Worm (Caenorhabditis elegans): ENCODE measurements around the gene mrps-18A.

mrps-18A gene

ce11 chrIII:8331779-8332178, at the start of gene mrps-18A, which contains the start of gene ZC262.2:
Gene mrps-18A, minus strand, starts transcription at chrIII:8331919.
Gene ZC262.2, plus strand, starts transcription at chrIII:8332062.
- TF ChIP-seq C04F5.9 (tag; optimal IDR thresholded peaks at IDR 0.05), result peak; percentile 27
- no peak for TF ChIP-seq unc-86 (tag; optimal IDR thresholded peaks at IDR 0.05)
- no peak for TF ChIP-seq egl-13 (tag; optimal IDR thresholded peaks at IDR 0.05)
- TF ChIP-seq nhr-76 (tag; optimal IDR thresholded peaks at IDR 0.05), result no peak
- no peak for TF ChIP-seq nhr-84 (tag; optimal IDR thresholded peaks at IDR 0.05)
- no peak for TF ChIP-seq xbp-1 (tag; optimal IDR thresholded peaks at IDR 0.05)
- TF ChIP-seq ceh-88 (GFP tag; IDR thresholded peaks at IDR 0.05), result no peak
- TF ChIP-seq snpc-4 (tag; optimal IDR thresholded peaks at IDR 0.05), result no peak
- no peak for TF ChIP-seq ama-1 (optimal IDR thresholded peaks at IDR 0.05)
- peak in 1 of 6 experiments; percentile 25 for TF ChIP-seq elt-3 (tag; optimal IDR thresholded peaks at IDR 0.05)
- no peak for TF ChIP-seq skn-1 (tag; optimal IDR thresholded peaks at IDR 0.05)
- TF ChIP-seq sup-37 (GFP tag; optimal IDR thresholded peaks at IDR 0.05), result no peak
- peak; percentile 10 for TF ChIP-seq rnt-1 (tag; optimal IDR thresholded peaks at IDR 0.05)
- TF ChIP-seq efl-1 (optimal IDR thresholded peaks at IDR 0.05), result peak; percentile 49 to 65
- TF ChIP-seq efl-1 (GFP tag; optimal IDR thresholded peaks at IDR 0.05 in 1 of 2), result peak; percentile 69 to 85
- no peak for TF ChIP-seq ztf-4 (tag; optimal IDR thresholded peaks at IDR 0.05)
- no peak for TF ChIP-seq nhr-28 (tag; optimal IDR thresholded peaks at IDR 0.05)
- peak; percentile 0 for TF ChIP-seq tbx-2 (tag; optimal IDR thresholded peaks at IDR 0.05)
- no peak for TF ChIP-seq nhr-19 (GFP tag; conservative IDR thresholded peaks at IDR 0.05)
- no peak for TF ChIP-seq fos-1 (tag; optimal IDR thresholded peaks at IDR 0.05)
- no peak for TF ChIP-seq mdl-1 (tag; optimal IDR thresholded peaks at IDR 0.05)
- TF ChIP-seq blmp-1 (tag; optimal IDR thresholded peaks at IDR 0.05), result peak; percentile 14
- peak; percentile 18 for TF ChIP-seq nhr-47 (tag; optimal IDR thresholded peaks at IDR 0.05)
- peak; percentile 55 for TF ChIP-seq unc-130 (tag; optimal IDR thresholded peaks at IDR 0.05)
- no peak for TF ChIP-seq dsc-1 (tag; optimal IDR thresholded peaks at IDR 0.05)
- no peak for TF ChIP-seq unc-98 (GFP tag; IDR thresholded peaks at IDR 0.05)
- peak; percentile 45 for TF ChIP-seq snu-23 (GFP tag; optimal IDR thresholded peaks at IDR 0.05)
- no peak for TF ChIP-seq tlp-1 (tag; optimal IDR thresholded peaks at IDR 0.05)
- no peak for TF ChIP-seq ceh-63 (GFP tag; optimal IDR thresholded peaks at IDR 0.05)
- no peak for TF ChIP-seq nhr-77 (tag; optimal IDR thresholded peaks at IDR 0.05)
- peak; percentile 24 for TF ChIP-seq nhr-71 (tag; optimal IDR thresholded peaks at IDR 0.05)
- TF ChIP-seq lin-14 (GFP tag; optimal IDR thresholded peaks at IDR 0.05), result no peak
- TF ChIP-seq ceh-8 (GFP tag; optimal IDR thresholded peaks at IDR 0.05), result no peak
- TF ChIP-seq jun-1 (tag; optimal IDR thresholded peaks at IDR 0.05), result no peak
- TF ChIP-seq lir-3 (tag; optimal IDR thresholded peaks at IDR 0.05; ENCODE audit: poor library complexity), result no peak
- TF ChIP-seq F16B12.6 (tag; optimal IDR thresholded peaks at IDR 0.05), result peak; percentile 83
- TF ChIP-seq lin-35 (GFP tag; optimal IDR thresholded peaks at IDR 0.05), result peak; percentile 60 to 76
- peak; percentile 43 to 65 (median 45) for TF ChIP-seq dpl-1 (GFP tag; optimal IDR thresholded peaks at IDR 0.05)
- TF ChIP-seq nhr-237 (tag; optimal IDR thresholded peaks at IDR 0.05), result no peak
- TF ChIP-seq mep-1 (tag; optimal IDR thresholded peaks at IDR 0.05), result peak; percentile 66
- no peak for TF ChIP-seq C34B4.2 (tag; optimal IDR thresholded peaks at IDR 0.05)
- no peak for TF ChIP-seq fkh-10 (GFP tag; optimal IDR thresholded peaks at IDR 0.05)
- TF ChIP-seq isw-1 (GFP tag; IDR thresholded peaks at IDR 0.05), result no peak
- TF ChIP-seq hlh-4 (tag; optimal IDR thresholded peaks at IDR 0.05), result no peak
- no peak for TF ChIP-seq vab-15 (tag; optimal IDR thresholded peaks at IDR 0.05)
- peak; percentile 22 for TF ChIP-seq irx-1 (tag; optimal IDR thresholded peaks at IDR 0.05)
- TF ChIP-seq mab-9 (GFP tag; IDR thresholded peaks at IDR 0.05), result no peak
- no peak for TF ChIP-seq ztf-11 (tag; optimal IDR thresholded peaks at IDR 0.05)
- TF ChIP-seq efl-3 (GFP tag; optimal IDR thresholded peaks at IDR 0.05), result no peak
- peak in 1 of 3 experiments; percentile 28 for TF ChIP-seq ceh-82 (tag; optimal IDR thresholded peaks at IDR 0.05)
- no peak for TF ChIP-seq zag-1 (tag; optimal IDR thresholded peaks at IDR 0.05)
- no peak for TF ChIP-seq egl-27 (tag; optimal IDR thresholded peaks at IDR 0.05)
- no peak for TF ChIP-seq swsn-7 (tag; optimal IDR thresholded peaks at IDR 0.05)
- peak; percentile 91 to 98 for TF ChIP-seq lsy-2 (tag; optimal IDR thresholded peaks at IDR 0.05)
- no peak for TF ChIP-seq ces-1 (GFP tag; optimal IDR thresholded peaks at IDR 0.05)

Measured in whole organism, L1 larva.